Worm (Caenorhabditis elegans) whole organism, L4 larva: ENCODE measurements around the gene sre-51.

Experiments
- D1046.2 ChIP-seq: fragments of 200-800 bp; sonication (Bioruptor generic); IDR thresholded peaks from 2 replicates; pipeline ENCODE4 v1.3.6; 2022; ENCODE audit warnings: missing genetic modification characterization, missing compliant biosample characterization
- F44E2.7 ChIP-seq: fragments of 200-800 bp; sonication (Bioruptor generic); IDR thresholded peaks from 2 replicates; pipeline ENCODE4 v2.1.2; 2022; ENCODE audit warnings: missing genetic modification characterization, missing compliant biosample characterization
- R02D3.7 ChIP-seq: fragments of 150-350 bp; sonication (generic microtip); optimal IDR thresholded peaks from 3 replicates; lab custom pipeline; 2014; ENCODE audit warnings: missing biosample characterization, missing genetic modification characterization
- T20F7.1 ChIP-seq: fragments of 200-800 bp; sonication (Bioruptor generic); optimal IDR thresholded peaks from 2 replicates; lab custom pipeline; 2018; ENCODE audit warnings: mild to moderate bottlenecking, missing genetic modification characterization, missing compliant biosample characterization
- Y48G9A.11 ChIP-seq: fragments of 200-800 bp; sonication (Bioruptor generic); IDR thresholded peaks from 2 replicates; pipeline ENCODE4 v1.3.6; 2022; ENCODE audit warnings: missing genetic modification reagents, missing genetic modification characterization, missing compliant biosample characterization
- Y5F2A.4 ChIP-seq: fragments of 200-800 bp; sonication (Bioruptor generic); optimal IDR thresholded peaks from 2 replicates; lab custom pipeline; 2018; ENCODE audit warnings: mild to moderate bottlenecking, missing genetic modification characterization, missing compliant biosample characterization
- aha-1 ChIP-seq: fragments of 150-350 bp; peaks from one replicate; lab custom pipeline; 2014; ENCODE audit warnings: missing biosample characterization, missing genetic modification characterization
- aly-2 ChIP-seq: sonication (generic microtip); optimal IDR thresholded peaks from 2 replicates; lab custom pipeline; 2018; ENCODE audit warnings: missing biosample characterization, missing genetic modification characterization
- arid-1 ChIP-seq: fragments of 200-800 bp; sonication (Bioruptor generic); conservative IDR thresholded peaks from 2 replicates; pipeline ENCODE4 v1.3.6; 2022; ENCODE audit warnings: missing genetic modification reagents, missing genetic modification characterization, missing compliant biosample characterization
- attf-4 ChIP-seq: sonication (generic microtip); optimal IDR thresholded peaks from 3 replicates; lab custom pipeline; 2017; ENCODE audit warnings: missing biosample characterization, missing genetic modification characterization
- ceh-28 ChIP-seq: fragments of 150-350 bp; optimal IDR thresholded peaks from 2 replicates; lab custom pipeline; 2014; ENCODE audit warnings: missing biosample characterization, missing genetic modification reagents, missing genetic modification characterization
- ceh-32 ChIP-seq: sonication (generic microtip); optimal IDR thresholded peaks from 2 replicates; lab custom pipeline; 2016; ENCODE audit warnings: mild to moderate bottlenecking, missing genetic modification characterization, missing compliant biosample characterization; ENCODE audit not compliant: poor library complexity
- ceh-44 ChIP-seq: fragments of 200-800 bp; sonication (Bioruptor generic); IDR thresholded peaks from 2 replicates; pipeline ENCODE4 v1.3.6; 2022; ENCODE audit warnings: missing genetic modification reagents, missing genetic modification characterization, missing compliant biosample characterization
- ceh-82 ChIP-seq: sonication (generic microtip); optimal IDR thresholded peaks from 2 replicates; lab custom pipeline; 2017; ENCODE audit warnings: missing biosample characterization, missing genetic modification characterization
- daf-8 ChIP-seq: fragments of 200-800 bp; sonication (Bioruptor generic); IDR thresholded peaks from 2 replicates; pipeline ENCODE4 v1.3.6; 2022; ENCODE audit warnings: missing genetic modification characterization, missing compliant biosample characterization
- dpl-1 ChIP-seq: fragments of 150-350 bp; optimal IDR thresholded peaks from 2 replicates; lab custom pipeline; 2014; ENCODE audit warnings: missing biosample characterization, missing genetic modification reagents, missing genetic modification characterization
- duxl-1 ChIP-seq: sonication (generic microtip); optimal IDR thresholded peaks from 2 replicates; lab custom pipeline; 2016; ENCODE audit warnings: mild to moderate bottlenecking, missing genetic modification characterization, moderate library complexity, missing compliant biosample characterization; ENCODE audit not compliant: poor library complexity
- egl-27 ChIP-seq: sonication (generic microtip); optimal IDR thresholded peaks from 3 replicates; lab custom pipeline; 2017; ENCODE audit warnings: missing biosample characterization, missing genetic modification reagents, missing genetic modification characterization
- fos-1 ChIP-seq: fragments of 150-350 bp; optimal IDR thresholded peaks from 2 replicates; lab custom pipeline; 2014; ENCODE audit warnings: missing biosample characterization, missing genetic modification characterization
- hlh-30 ChIP-seq: sonication (generic microtip); optimal IDR thresholded peaks from 2 replicates; lab custom pipeline; 2017; ENCODE audit warnings: antibody characterized with exemption, mild to moderate bottlenecking, missing genetic modification characterization, missing compliant biosample characterization; ENCODE audit not compliant: insufficient read depth
- jun-1 ChIP-seq: fragments of 150-350 bp; optimal IDR thresholded peaks from 2 replicates; lab custom pipeline; 2014; ENCODE audit warnings: missing biosample characterization, missing genetic modification reagents, missing genetic modification characterization
- lin-29 ChIP-seq: fragments of 200-800 bp; sonication (Bioruptor generic); IDR thresholded peaks from 2 replicates; pipeline ENCODE4 v1.3.6; 2022; ENCODE audit warnings: missing genetic modification reagents, missing genetic modification characterization, missing compliant biosample characterization
- lin-38 ChIP-seq: fragments of 200-800 bp; sonication (Bioruptor generic); IDR thresholded peaks from 2 replicates; pipeline ENCODE4 v1.3.6; 2022; ENCODE audit warnings: missing genetic modification reagents, missing genetic modification characterization, missing compliant biosample characterization
- lin-39 ChIP-seq: fragments of 150-350 bp; optimal IDR thresholded peaks from 2 replicates; lab custom pipeline; 2014; ENCODE audit warnings: missing biosample characterization, missing genetic modification reagents, missing genetic modification characterization
- mep-1 ChIP-seq: fragments of 150-350 bp; sonication (generic microtip); optimal IDR thresholded peaks from 3 replicates; lab custom pipeline; 2014; ENCODE audit warnings: missing biosample characterization, missing genetic modification characterization
- mxl-3 ChIP-seq: fragments of 200-800 bp; sonication (Bioruptor generic); optimal IDR thresholded peaks from 2 replicates; lab custom pipeline; 2018; ENCODE audit warnings: mild to moderate bottlenecking, missing genetic modification characterization, missing compliant biosample characterization
- nhr-237 ChIP-seq: sonication (generic microtip); optimal IDR thresholded peaks from 2 replicates; lab custom pipeline; 2017; ENCODE audit warnings: missing biosample characterization, missing genetic modification characterization
- nhr-28 ChIP-seq: fragments of 150-350 bp; optimal IDR thresholded peaks from 2 replicates; lab custom pipeline; 2014; ENCODE audit warnings: missing biosample characterization, missing genetic modification characterization
- nhr-42 ChIP-seq: fragments of 200-800 bp; sonication (Bioruptor generic); IDR thresholded peaks from 2 replicates; pipeline ENCODE4 v1.3.6; 2022; ENCODE audit warnings: missing genetic modification characterization, missing compliant biosample characterization
- nhr-76 ChIP-seq: fragments of 150-350 bp; optimal IDR thresholded peaks from 2 replicates; lab custom pipeline; 2014; ENCODE audit warnings: missing biosample characterization, missing genetic modification characterization
- php-3 ChIP-seq: fragments of 200-800 bp; sonication (Bioruptor generic); IDR thresholded peaks from 2 replicates; pipeline ENCODE4 v1.3.6; 2022; ENCODE audit warnings: missing genetic modification reagents, missing genetic modification characterization, missing compliant biosample characterization
- skn-1 ChIP-seq: fragments of 150-350 bp; optimal IDR thresholded peaks from 2 replicates; lab custom pipeline; 2014; ENCODE audit warnings: missing biosample characterization, missing genetic modification characterization
- snpc-4 ChIP-seq: fragments of 150-350 bp; optimal IDR thresholded peaks from 2 replicates; lab custom pipeline; 2014; ENCODE audit warnings: missing biosample characterization, missing genetic modification characterization
- tag-97 ChIP-seq: fragments of 200-800 bp; sonication (Bioruptor generic); IDR thresholded peaks from 2 replicates; pipeline ENCODE4 v1.3.6; 2022; ENCODE audit warnings: missing genetic modification characterization, missing compliant biosample characterization
- unc-130 ChIP-seq: sonication (generic microtip); optimal IDR thresholded peaks from 2 replicates; lab custom pipeline; 2016; ENCODE audit warnings: missing genetic modification reagents, missing genetic modification characterization, missing compliant biosample characterization
- unc-62 ChIP-seq, 3 experiments: fragments of 150-350 bp in 1 of 3; sonication (generic microtip); optimal IDR thresholded peaks in 2 of 3; peaks in 1 of 3; 1 replicate in 1 of 3; 2 replicates in 2 of 3; lab custom pipeline; 2014 to 2017; ENCODE audit warnings: missing biosample characterization in 3 of 3, missing genetic modification characterization in 3 of 3, missing genetic modification reagents in 3 of 3, missing genotype in 1 of 3
- zfp-3 ChIP-seq: fragments of 200-800 bp; sonication (Bioruptor generic); conservative IDR thresholded peaks from 2 replicates; pipeline ENCODE4 v1.3.6; 2022; ENCODE audit warnings: missing genetic modification reagents, missing genetic modification characterization, missing compliant biosample characterization
- zip-11 ChIP-seq: fragments of 200-800 bp; sonication (Bioruptor generic); IDR thresholded peaks from 2 replicates; pipeline ENCODE4 v1.3.6; 2022; ENCODE audit warnings: missing genetic modification characterization, missing compliant biosample characterization
- zip-2 ChIP-seq: fragments of 150-350 bp; optimal IDR thresholded peaks from 2 replicates; lab custom pipeline; 2014; ENCODE audit warnings: missing biosample characterization, missing genetic modification characterization
- ztf-7 ChIP-seq: fragments of 150-350 bp; optimal IDR thresholded peaks from 2 replicates; lab custom pipeline; 2014; ENCODE audit warnings: missing biosample characterization, missing genetic modification characterization

The sre-51 gene

ce11 chrII:12289085-12289484 lies 22.6 kb upstream of the sre-51 start, which contains the start of gene Y57A10A.31:
TSS of gene Y57A10A.31 (plus strand) at chrII:12289385.
- TF ChIP-seq ceh-32 (tag; lab: Kevin White, UChicago) (no peak), nhr-42 (no peak), R02D3.7 (no peak), mep-1 (tag; lab: Kevin White, UChicago) (no peak), lin-38 (GFP tag; lab: Robert Waterston, UW) (no peak), zip-11 (no peak), hlh-30 (no peak), skn-1 (tag; lab: Kevin White, UChicago) (no peak), unc-62 (GFP tag; optimal IDR thresholded peaks at IDR 0.05 in 1 of 2; lab: Kevin White, UChicago) (no peak), unc-62 (tag; optimal IDR thresholded peaks at IDR 0.05; lab: Kevin White, UChicago) (no peak), ceh-82 (tag; lab: Kevin White, UChicago) (no peak), egl-27 (no peak), attf-4 (no peak), nhr-237 (tag; lab: Kevin White, UChicago) (no peak), Y5F2A.4 (GFP tag; lab: Kevin White, UChicago) (no peak), lin-39 (tag; lab: Kevin White, UChicago) (no peak), ceh-44 (GFP tag; lab: Robert Waterston, UW) (no peak), tag-97 (GFP tag; lab: Robert Waterston, UW) (no peak), D1046.2 (GFP tag; lab: Robert Waterston, UW) (no peak), daf-8 (no peak), mxl-3 (GFP tag; lab: Kevin White, UChicago) (no peak)

ce11 chrII:12296591-12296990 lies 15.1 kb upstream of the sre-51 start:
- TF ChIP-seq mep-1 (tag; lab: Kevin White, UChicago) (no peak), lin-38 (GFP tag; lab: Robert Waterston, UW) (no peak), ceh-28 (no peak), unc-130 (GFP tag; lab: Kevin White, UChicago) (no peak), T20F7.1 (GFP tag; lab: Kevin White, UChicago) (no peak)
- TF ChIP-seq, all 104 proteins: peak for 0

DNA sequence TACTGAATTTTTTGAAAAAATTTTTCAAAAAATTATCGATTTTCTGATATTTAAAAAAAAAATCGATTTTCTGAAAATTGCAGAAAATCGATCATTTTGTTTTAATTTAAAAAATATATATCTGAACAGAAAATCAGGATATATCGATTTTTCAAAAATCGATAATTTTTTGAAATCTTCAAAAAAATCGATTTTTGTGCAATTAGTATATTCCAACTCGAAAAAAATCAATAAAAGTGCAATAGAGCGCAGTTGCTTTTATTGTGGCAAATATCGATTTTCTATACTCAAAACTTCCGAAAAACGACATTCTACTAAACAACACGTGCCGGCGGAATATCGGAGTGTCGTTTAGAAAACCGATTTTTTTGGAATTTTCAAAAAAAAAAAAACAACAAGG lies 11.0 kb upstream of the sre-51 start:
- peak; percentile 58 for TF ChIP-seq lin-38 (GFP tag; lab: Robert Waterston, UW)
- TF ChIP-seq T20F7.1 (GFP tag; lab: Kevin White, UChicago) = no peak
- no peak for TF ChIP-seq dpl-1 (GFP tag; lab: Kevin White, UChicago)
- TF ChIP-seq ceh-28 = peak; percentile 88
- TF ChIP-seq ceh-82 (tag; lab: Kevin White, UChicago) = no peak
- 0 out of 2 replicates have a peak, but pooled peaks have one; percentile 37 for TF ChIP-seq Y48G9A.11 (GFP tag; lab: Robert Waterston, UW)
- no peak for TF ChIP-seq lin-29 (GFP tag; lab: Robert Waterston, UW)
- TF ChIP-seq zfp-3 (GFP tag; lab: Robert Waterston, UW) = no peak
- no peak for TF ChIP-seq ceh-44 (GFP tag; lab: Robert Waterston, UW)
- TF ChIP-seq fos-1 (tag; lab: Kevin White, UChicago) = no peak
- no peak for TF ChIP-seq aly-2 (tag; lab: Kevin White, UChicago)
- no peak for TF ChIP-seq nhr-28
- TF ChIP-seq php-3 (GFP tag; lab: Robert Waterston, UW) = no peak

DNA sequence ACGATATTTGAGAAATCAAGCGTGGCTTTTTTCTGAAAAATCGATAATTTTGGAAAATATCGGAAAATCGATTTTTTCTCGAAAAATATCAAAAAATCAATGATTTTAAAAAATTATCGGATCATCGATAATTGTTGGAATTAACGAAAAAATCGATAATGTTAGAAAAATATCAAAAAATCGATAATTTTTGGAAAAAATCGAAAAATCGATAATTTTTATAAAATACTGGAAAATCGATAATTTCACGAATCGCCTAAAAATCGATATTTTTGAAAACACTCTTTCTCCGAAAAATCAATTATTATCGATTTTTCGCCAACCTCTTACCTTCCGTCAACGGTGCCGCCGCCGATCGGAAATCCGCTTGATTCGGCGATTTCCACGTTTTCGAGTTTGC lies 10.4 kb upstream of the sre-51 start:
- peak; percentile 96 for TF ChIP-seq ceh-28
- no peak for TF ChIP-seq F44E2.7 (GFP tag; lab: Robert Waterston, UW)
- peak; percentile 42 for TF ChIP-seq aha-1

ce11 chrII:12302354-12302753 lies 9.3 kb upstream of the sre-51 start, which contains the start of gene C50E10.1:
TSS of gene C50E10.1 (minus strand) at chrII:12302454.
- TF ChIP-seq mep-1 (tag; lab: Kevin White, UChicago) (no peak), arid-1 (no peak), ceh-28 (no peak), zip-2 (tag; lab: Kevin White, UChicago) (no peak), lin-29 (GFP tag; lab: Robert Waterston, UW) (no peak), egl-27 (no peak), ztf-7 (no peak), tag-97 (GFP tag; lab: Robert Waterston, UW) (no peak), nhr-76 (tag; lab: Kevin White, UChicago) (no peak), snpc-4 (no peak), duxl-1 (tag; lab: Kevin White, UChicago) (no peak), jun-1 (no peak)
